Fruit fly (Drosophila melanogaster) whole organism, wandering third instar larva: ENCODE data around the gene Tango6.

Experiments used
- CG9705 ChIP-seq: fragments of 200-800 bp; sonication (Bioruptor generic); optimal IDR thresholded peaks from 2 replicates; lab custom pipeline; 2018; ENCODE audit warnings: missing biosample characterization, mild to moderate bottlenecking, missing genetic modification characterization
- CrebA ChIP-seq: fragments of 200-800 bp; sonication (Bioruptor generic); optimal IDR thresholded peaks from 2 replicates; lab custom pipeline; 2016; ENCODE audit warnings: missing biosample characterization, mild to moderate bottlenecking, missing genetic modification characterization, borderline replicate concordance
- Dfd ChIP-seq: fragments of >200 bp; optimal IDR thresholded peaks from 2 replicates; lab custom pipeline; 2017; ENCODE audit warnings: missing biosample characterization, missing genetic modification characterization
- Vsx2 ChIP-seq: fragments of 200-300, 225-300 bp; sonication (Bioruptor generic); optimal IDR thresholded peaks from 2 replicates; lab custom pipeline; 2018; ENCODE audit warnings: missing biosample characterization, missing genetic modification characterization; ENCODE audit not compliant: partially characterized antibody
- br ChIP-seq: fragments of 200-800 bp; sonication (Bioruptor generic); optimal IDR thresholded peaks from 2 replicates; lab custom pipeline; 2016; ENCODE audit warnings: missing biosample characterization, missing genetic modification characterization
- h ChIP-seq: fragments of 200-800 bp; sonication (Bioruptor generic); optimal IDR thresholded peaks from 3 replicates; lab custom pipeline; 2016; ENCODE audit warnings: missing biosample characterization, mild to moderate bottlenecking, missing genetic modification characterization

- TF ChIP-seq CG9705 (GFP tag; lab: Kevin White, UChicago) (peak; percentile 17), br (GFP tag; lab: Kevin White, UChicago) (no peak), Dfd (GFP tag; lab: Kevin White, UChicago) (no peak), h (GFP tag; lab: Kevin White, UChicago) (peak; percentile 43), Vsx2 (GFP tag; lab: Kevin White, UChicago) (no peak), CrebA (GFP tag; lab: Kevin White, UChicago) (no peak)
These were observed 18.5 kb downstream of the Tango6 start, which contains the start of the genes Swip-1 and EMC5 for dm6 chr2L:18987078-18987895.
